Fruit fly (Drosophila melanogaster) whole organism, embryonic: ENCODE data around the gene dmrt93B.
A peak's percentile ranks its signal among the peaks of the same experiment; 100 is the strongest.

Source experiments
- ATbp ChIP-seq: fragments of 200-800 bp; sonication (Bioruptor generic); optimal IDR thresholded peaks from 2 replicates; lab custom pipeline; 2017; ENCODE audit warnings: missing biosample characterization, mild to moderate bottlenecking, missing genetic modification characterization, missing genetic modification reagents
- Bgb ChIP-seq: fragments of 200-800 bp; sonication (Bioruptor generic); IDR thresholded peaks from 2 replicates; pipeline ENCODE4 v1.3.6; 2022; ENCODE audit warnings: missing biosample characterization, missing genetic modification characterization; ENCODE audit not compliant: partially characterized antibody
- CG10267 ChIP-seq: fragments of 200-800 bp; sonication (Bioruptor generic); optimal IDR thresholded peaks from 2 replicates; lab custom pipeline; 2018; ENCODE audit warnings: missing biosample characterization, mild to moderate bottlenecking, missing genetic modification characterization, moderate library complexity
- CG10543 ChIP-seq: fragments of 200-800 bp; sonication (Bioruptor generic); optimal IDR thresholded peaks from 3 replicates; lab custom pipeline; 2017; ENCODE audit warnings: missing biosample characterization, mild to moderate bottlenecking, missing genetic modification characterization, moderate library complexity
- CG12219 ChIP-seq: fragments of 200-800 bp; sonication (Bioruptor generic); optimal IDR thresholded peaks from 3 replicates; lab custom pipeline; 2018; ENCODE audit warnings: missing biosample characterization, mild to moderate bottlenecking, missing genetic modification characterization
- CG14014 ChIP-seq: fragments of 200-800 bp; sonication (Bioruptor generic); IDR thresholded peaks from 2 replicates; pipeline ENCODE4 v1.3.6; 2022; ENCODE audit warnings: missing biosample characterization, missing genetic modification characterization
- CG14441 ChIP-seq: fragments of 200-800 bp; sonication (Bioruptor generic); IDR thresholded peaks from 2 replicates; pipeline ENCODE4 v1.3.6; 2022; ENCODE audit warnings: missing biosample characterization, missing genetic modification characterization
- CG15601 ChIP-seq: fragments of 200-800 bp; sonication (Bioruptor generic); optimal IDR thresholded peaks from 3 replicates; lab custom pipeline; 2019; ENCODE audit warnings: missing biosample characterization, mild to moderate bottlenecking, missing genetic modification characterization, moderate library complexity
- CG17361 ChIP-seq: fragments of 200-800 bp; sonication (Bioruptor generic); IDR thresholded peaks from 3 replicates; pipeline ENCODE4 v1.3.6; 2022; ENCODE audit warnings: missing biosample characterization, missing genetic modification characterization
- CG17912 ChIP-seq: fragments of 200-800 bp; sonication (Bioruptor generic); optimal IDR thresholded peaks from 2 replicates; lab custom pipeline; 2018; ENCODE audit warnings: missing biosample characterization, mild to moderate bottlenecking, missing genetic modification characterization
- CG18764 ChIP-seq: fragments of 200-800 bp; sonication (Bioruptor generic); optimal IDR thresholded peaks from 3 replicates; lab custom pipeline; 2016; ENCODE audit warnings: missing biosample characterization, missing genetic modification characterization
- CG31388 ChIP-seq: fragments of 200-800 bp; sonication (Bioruptor generic); optimal IDR thresholded peaks from 2 replicates; lab custom pipeline; 2016; ENCODE audit warnings: missing biosample characterization, missing genetic modification characterization
- CG3407 ChIP-seq: fragments of 200-800 bp; sonication (Bioruptor generic); optimal IDR thresholded peaks from 2 replicates; lab custom pipeline; 2018; ENCODE audit warnings: missing biosample characterization, mild to moderate bottlenecking, missing genetic modification characterization
- CG4328 ChIP-seq: fragments of 200-800 bp; sonication (Bioruptor generic); optimal IDR thresholded peaks from 3 replicates; lab custom pipeline; 2017; ENCODE audit warnings: missing biosample characterization, missing genetic modification reagents, missing genetic modification characterization
- CG4730 ChIP-seq: fragments of 200-800 bp; sonication (Bioruptor generic); IDR thresholded peaks from 2 replicates; pipeline ENCODE4 v1.3.6; 2022; ENCODE audit warnings: missing biosample characterization, missing genetic modification characterization
- CG6654 ChIP-seq: fragments of 200-800 bp; sonication (Bioruptor generic); optimal IDR thresholded peaks from 2 replicates; lab custom pipeline; 2017; ENCODE audit warnings: missing biosample characterization, mild to moderate bottlenecking, missing genetic modification characterization
- CG6683 ChIP-seq: fragments of 200-800 bp; sonication (Bioruptor generic); optimal IDR thresholded peaks from 2 replicates; lab custom pipeline; 2017; ENCODE audit warnings: missing biosample characterization, mild to moderate bottlenecking, missing genetic modification characterization, missing genetic modification reagents
- CG6854 ChIP-seq: fragments of 200-800 bp; sonication (Bioruptor generic); optimal IDR thresholded peaks from 3 replicates; lab custom pipeline; 2017; ENCODE audit warnings: missing biosample characterization, mild to moderate bottlenecking, missing genetic modification characterization
- CG8388 ChIP-seq: fragments of 200-800 bp; sonication (Bioruptor generic); optimal IDR thresholded peaks from 2 replicates; lab custom pipeline; 2019; ENCODE audit warnings: missing biosample characterization, mild to moderate bottlenecking, missing genetic modification characterization, moderate library complexity
- CG9932 ChIP-seq: fragments of 200-800 bp; sonication (Bioruptor generic); IDR thresholded peaks from 2 replicates; pipeline ENCODE4 v1.3.6; 2022; ENCODE audit warnings: missing biosample characterization, missing genetic modification characterization
- CkIIα-i1 ChIP-seq: fragments of 200-800 bp; sonication (Bioruptor generic); IDR thresholded peaks from 2 replicates; pipeline ENCODE4 v1.3.6; 2022; ENCODE audit warnings: missing biosample characterization, missing genetic modification characterization
- Deaf1 ChIP-seq: fragments of 200-800 bp; optimal IDR thresholded peaks from 3 replicates; lab custom pipeline; 2019; ENCODE audit warnings: missing biosample characterization, mild to moderate bottlenecking, missing genetic modification characterization, moderate library complexity
- E2f1 ChIP-seq: fragments of 200-800 bp; sonication (Bioruptor generic); IDR thresholded peaks from 2 replicates; pipeline ENCODE4 v1.3.6; 2022; ENCODE audit warnings: missing biosample characterization, missing genetic modification characterization
- Fer2 ChIP-seq: fragments of 200-800 bp; sonication (Bioruptor generic); optimal IDR thresholded peaks from 2 replicates; lab custom pipeline; 2018; ENCODE audit warnings: missing biosample characterization, mild to moderate bottlenecking, missing genetic modification characterization, moderate library complexity
- GATAe ChIP-seq: fragments of 200-800 bp; sonication (Bioruptor generic); conservative IDR thresholded peaks from 2 replicates; pipeline ENCODE4 v1.3.6; 2022; ENCODE audit warnings: missing biosample characterization, missing genetic modification characterization
- Gsc ChIP-seq: fragments of 200-800 bp; sonication (Bioruptor generic); IDR thresholded peaks from 2 replicates; pipeline ENCODE4 v1.3.6; 2022; ENCODE audit warnings: missing biosample characterization, missing genetic modification characterization
- Hmx ChIP-seq: fragments of 200-800 bp; sonication (Bioruptor generic); optimal IDR thresholded peaks from 2 replicates; lab custom pipeline; 2016; ENCODE audit warnings: missing biosample characterization, missing genetic modification characterization
- MTF-1 ChIP-seq: fragments of 200-800 bp; sonication (Bioruptor generic); optimal IDR thresholded peaks from 2 replicates; lab custom pipeline; 2018; ENCODE audit warnings: missing biosample characterization, mild to moderate bottlenecking, missing genetic modification characterization, borderline replicate concordance
- NFAT ChIP-seq: fragments of 200-800 bp; sonication (Bioruptor generic); IDR thresholded peaks from 2 replicates; pipeline ENCODE4 v1.3.6; 2022; ENCODE audit warnings: missing biosample characterization, missing genetic modification characterization
- Oli ChIP-seq: fragments of 200-800 bp; sonication (Bioruptor generic); optimal IDR thresholded peaks from 2 replicates; lab custom pipeline; 2018; ENCODE audit warnings: missing biosample characterization, mild to moderate bottlenecking, missing genetic modification characterization, moderate library complexity
- Ptx1 ChIP-seq: fragments of 200-800 bp; sonication (Bioruptor generic); IDR thresholded peaks from 2 replicates; pipeline ENCODE4 v1.3.6; 2022; ENCODE audit warnings: missing biosample characterization, missing genetic modification characterization
- Spps ChIP-seq: fragments of 200-800 bp; sonication (Bioruptor generic); optimal IDR thresholded peaks from 2 replicates; lab custom pipeline; 2018; ENCODE audit warnings: missing biosample characterization, mild to moderate bottlenecking, missing genetic modification characterization
- ato ChIP-seq: fragments of 200-800 bp; sonication (Bioruptor generic); IDR thresholded peaks from 2 replicates; pipeline ENCODE4 v1.3.6; 2022; ENCODE audit warnings: missing biosample characterization, missing genetic modification characterization; ENCODE audit not compliant: partially characterized antibody
- bbx ChIP-seq: fragments of 200-800 bp; sonication (Bioruptor generic); IDR thresholded peaks from 2 replicates; pipeline ENCODE4 v1.3.6; 2022; ENCODE audit warnings: missing biosample characterization, missing genetic modification characterization; ENCODE audit not compliant: partially characterized antibody
- crp ChIP-seq, 2 experiments: fragments of 200-800 bp; sonication (Bioruptor generic); optimal IDR thresholded peaks; 2 replicates in 1 of 2; 3 replicates in 1 of 2; lab custom pipeline; 2017; ENCODE audit warnings: missing biosample characterization in 2 of 2, missing genetic modification characterization in 2 of 2, mild to moderate bottlenecking in 1 of 2, moderate library complexity in 1 of 2
- dm ChIP-seq: fragments of 200-800 bp; sonication (Bioruptor generic); optimal IDR thresholded peaks from 3 replicates; lab custom pipeline; 2016; ENCODE audit warnings: missing biosample characterization, missing genetic modification characterization
- dmrt99B ChIP-seq: fragments of 200-800 bp; sonication (Bioruptor generic); optimal IDR thresholded peaks from 2 replicates; lab custom pipeline; 2018; ENCODE audit warnings: missing biosample characterization, mild to moderate bottlenecking, missing genetic modification characterization, moderate library complexity
- emc ChIP-seq: fragments of 200-800 bp; sonication (Bioruptor generic); optimal IDR thresholded peaks from 2 replicates; lab custom pipeline; 2016; ENCODE audit warnings: missing biosample characterization, missing genetic modification characterization
- eve ChIP-seq, 2 experiments: fragments of >200 bp; optimal IDR thresholded peaks; 2 replicates each; lab custom pipeline; 2017; ENCODE audit warnings: missing biosample characterization in 2 of 2, missing genetic modification characterization in 2 of 2
- gsb-n ChIP-seq: fragments of 200-800 bp; sonication (Bioruptor generic); optimal IDR thresholded peaks from 3 replicates; lab custom pipeline; 2018; ENCODE audit warnings: missing biosample characterization, mild to moderate bottlenecking, missing genetic modification characterization
- lola ChIP-seq, 3 experiments: fragments of >200 bp in 2 of 3; fragments of 200-800 bp in 1 of 3; sonication (Bioruptor generic) in 1 of 3; optimal IDR thresholded peaks; 2 replicates each; lab custom pipeline; 2017 to 2019; ENCODE audit warnings: missing biosample characterization in 3 of 3, missing genetic modification characterization in 3 of 3, mild to moderate bottlenecking in 1 of 3, moderate library complexity in 1 of 3
- nmo ChIP-seq: fragments of 200-800 bp; sonication (Bioruptor generic); optimal IDR thresholded peaks from 2 replicates; lab custom pipeline; 2018; ENCODE audit warnings: missing biosample characterization, mild to moderate bottlenecking, missing genetic modification characterization, moderate library complexity
- otp ChIP-seq: fragments of 200-800 bp; sonication (Bioruptor generic); IDR thresholded peaks from 3 replicates; pipeline ENCODE4, ENCODE4 v1.3.6; 2022; ENCODE audit warnings: missing biosample characterization, missing genetic modification characterization
- pb ChIP-seq: fragments of 200-800 bp; sonication (Bioruptor generic); optimal IDR thresholded peaks from 3 replicates; lab custom pipeline; 2016; ENCODE audit warnings: missing biosample characterization, missing genetic modification characterization
- pzg ChIP-seq: fragments of 200-800 bp; sonication (Bioruptor generic); optimal IDR thresholded peaks from 3 replicates; lab custom pipeline; 2018; ENCODE audit warnings: missing biosample characterization, mild to moderate bottlenecking, missing genetic modification characterization, moderate library complexity
- scrt ChIP-seq: fragments of 200-800 bp; sonication (Bioruptor generic); optimal IDR thresholded peaks from 2 replicates; lab custom pipeline; 2018; ENCODE audit warnings: missing biosample characterization, mild to moderate bottlenecking, missing genetic modification characterization, moderate library complexity
- stc ChIP-seq: fragments of 200-800 bp; sonication (Bioruptor generic); IDR thresholded peaks from 2 replicates; pipeline ENCODE4 v1.3.6; 2022; ENCODE audit warnings: missing biosample characterization, missing genetic modification characterization
- vnd ChIP-seq: fragments of 200-800 bp; sonication (Bioruptor generic); IDR thresholded peaks from 3 replicates; pipeline ENCODE4 v1.3.6; 2022; ENCODE audit warnings: missing biosample characterization, missing genetic modification characterization; ENCODE audit not compliant: partially characterized antibody

dmrt93B gene

dm6 chr3R:21064000-21064924 is 9.5 kb upstream of the dmrt93B start, which contains the start of gene Cortactin (continued):
- peak; percentile 40; the same call in 1 of the 2 replicates for TF ChIP-seq NFAT (GFP tag; lab: Robert Waterston, UW)
- no peak for TF ChIP-seq pb (GFP tag; lab: Kevin White, UChicago)
- TF ChIP-seq E2f1 (GFP tag; lab: Robert Waterston, UW) = no peak
- no peak for TF ChIP-seq CG6654 (GFP tag; lab: Kevin White, UChicago)
- TF ChIP-seq eve (GFP tag; optimal IDR thresholded peaks at IDR 0.05; lab: Kevin White, UChicago) = no peak
- TF ChIP-seq CG4730 (GFP tag; lab: Robert Waterston, UW) = no peak
- no peak for TF ChIP-seq Oli (tag; lab: Kevin White, UChicago)
- TF ChIP-seq emc = no peak
- TF ChIP-seq CG15601 (tag; lab: Kevin White, UChicago) = no peak
- no peak for TF ChIP-seq lola (GFP tag; optimal IDR thresholded peaks at IDR 0.05; lab: Kevin White, UChicago)
- no peak for TF ChIP-seq dmrt99B
- TF ChIP-seq CG6683 (GFP tag; lab: Kevin White, UChicago) = no peak
- no peak for TF ChIP-seq CG14014 (GFP tag; lab: Robert Waterston, UW)
- TF ChIP-seq nmo (GFP tag; lab: Kevin White, UChicago) = peak; percentile 42
- TF ChIP-seq Spps (tag; lab: Kevin White, UChicago) = no peak
- TF ChIP-seq CkIIα-i1 = no peak
- TF ChIP-seq scrt = no peak
- TF ChIP-seq gsb-n = no peak
- no peak for TF ChIP-seq CG8388 (GFP tag; lab: Kevin White, UChicago)
- TF ChIP-seq CG6854 (GFP tag; lab: Kevin White, UChicago) = no peak
- TF ChIP-seq ato (GFP tag; lab: Robert Waterston, UW) = peak; percentile 90
- TF ChIP-seq CG14441 = no peak
- TF ChIP-seq GATAe = 0 out of 2 replicates have a peak, but pooled peaks have one; percentile 11
- TF ChIP-seq Gsc (GFP tag; lab: Robert Waterston, UW) = no peak
- peak; percentile 93 for TF ChIP-seq bbx (GFP tag; lab: Robert Waterston, UW)
- TF ChIP-seq CG10543 (GFP tag; lab: Kevin White, UChicago) = no peak
- 0 out of 3 replicates have a peak, but pooled peaks have one; percentile 41 for TF ChIP-seq otp (GFP tag; lab: Robert Waterston, UW)
- peak; percentile 94 for TF ChIP-seq pzg (GFP tag; lab: Kevin White, UChicago)
- TF ChIP-seq vnd (GFP tag; lab: Robert Waterston, UW) = peak; percentile 82
- TF ChIP-seq CG9932 = no peak; the same call in 1 of the 2 replicates
- peak; percentile 75 for TF ChIP-seq Deaf1
- TF ChIP-seq CG17361 (GFP tag; lab: Robert Waterston, UW) = no peak
- no peak for TF ChIP-seq Fer2 (tag; lab: Kevin White, UChicago)
- TF ChIP-seq crp (GFP tag; optimal IDR thresholded peaks at IDR 0.05; lab: Kevin White, UChicago) = no peak
- no peak for TF ChIP-seq dm
- peak; percentile 34 for TF ChIP-seq CG17912 (GFP tag; lab: Kevin White, UChicago)
- no peak for TF ChIP-seq ATbp (GFP tag; lab: Kevin White, UChicago)
- TF ChIP-seq stc (GFP tag; lab: Robert Waterston, UW) = no peak
- TF ChIP-seq Ptx1 (GFP tag; lab: Robert Waterston, UW) = no peak
- no peak for TF ChIP-seq CG31388
- TF ChIP-seq CG4328 (GFP tag; lab: Kevin White, UChicago) = no peak
- peak; percentile 94 for TF ChIP-seq Bgb (GFP tag; lab: Robert Waterston, UW)
- no peak for TF ChIP-seq CG18764 (GFP tag; lab: Kevin White, UChicago)
- TF ChIP-seq CG10267 = peak; percentile 33
- no peak for TF ChIP-seq Hmx
- no peak for TF ChIP-seq MTF-1 (GFP tag; lab: Kevin White, UChicago)
- TF ChIP-seq CG3407 (GFP tag; lab: Kevin White, UChicago) = no peak
- TF ChIP-seq CG12219 (GFP tag; lab: Kevin White, UChicago) = no peak
